Fruit fly (Drosophila melanogaster) whole organism, pupa: ENCODE results near the gene CG12945.

Experiments used
- CG10348 ChIP-seq: fragments of 200-800 bp; sonication (Bioruptor generic); IDR thresholded peaks from 2 replicates; pipeline ENCODE4 v1.3.6; 2022; ENCODE audit warnings: missing biosample characterization, missing genetic modification characterization
- CG12605 ChIP-seq: fragments of 200-800 bp; sonication (Bioruptor generic); IDR thresholded peaks from 2 replicates; pipeline ENCODE4 v1.3.6; 2022; ENCODE audit warnings: missing biosample characterization, missing genetic modification characterization
- CG13204 ChIP-seq: fragments of 200-800 bp; sonication (Bioruptor generic); optimal IDR thresholded peaks from 2 replicates; lab custom pipeline; 2018; ENCODE audit warnings: missing biosample characterization, mild to moderate bottlenecking, missing genetic modification characterization, moderate library complexity
- CG14655 ChIP-seq: fragments of 200-800 bp; sonication (Bioruptor generic); optimal IDR thresholded peaks from 3 replicates; lab custom pipeline; 2017; ENCODE audit warnings: mild to moderate bottlenecking, missing biosample characterization, missing genetic modification reagents, missing genetic modification characterization
- CG15710 ChIP-seq: fragments of 200-800 bp; sonication (Bioruptor generic); optimal IDR thresholded peaks from 2 replicates; lab custom pipeline; 2018; ENCODE audit warnings: missing biosample characterization, mild to moderate bottlenecking, missing genetic modification characterization, moderate library complexity
- CG17806 ChIP-seq: fragments of 200-800 bp; sonication (Bioruptor generic); optimal IDR thresholded peaks from 2 replicates; lab custom pipeline; 2018; ENCODE audit warnings: missing biosample characterization, mild to moderate bottlenecking, missing genetic modification characterization, moderate library complexity
- CG32121 ChIP-seq: fragments of 200-800 bp; sonication (Bioruptor generic); IDR thresholded peaks from 2 replicates; pipeline ENCODE4 v1.3.6; 2022; ENCODE audit warnings: missing biosample characterization, missing genetic modification characterization
- CG34367 ChIP-seq: fragments of 200-800 bp; sonication (Bioruptor generic); optimal IDR thresholded peaks from 2 replicates; lab custom pipeline; 2018; ENCODE audit warnings: missing biosample characterization, mild to moderate bottlenecking, missing genetic modification characterization
- CG4496 ChIP-seq: fragments of 200-800 bp; sonication (Bioruptor generic); IDR thresholded peaks from 3 replicates; pipeline ENCODE4 v1.3.6; 2022; ENCODE audit warnings: missing biosample characterization, missing genetic modification characterization
- CG8159 ChIP-seq: fragments of 200-800 bp; sonication (Bioruptor generic); optimal IDR thresholded peaks from 3 replicates; lab custom pipeline; 2018; ENCODE audit warnings: missing biosample characterization, mild to moderate bottlenecking, missing genetic modification characterization, moderate library complexity
- CG8301 ChIP-seq: fragments of 200-800 bp; sonication (Bioruptor generic); optimal IDR thresholded peaks from 2 replicates; lab custom pipeline; 2018; ENCODE audit warnings: missing biosample characterization, mild to moderate bottlenecking, missing genetic modification characterization
- CG9948 ChIP-seq: fragments of 200-800 bp; sonication (Bioruptor generic); optimal IDR thresholded peaks from 2 replicates; lab custom pipeline; 2018; ENCODE audit warnings: missing biosample characterization, mild to moderate bottlenecking, missing genetic modification characterization, moderate library complexity
- D1 ChIP-seq: fragments of 200-800 bp; sonication (Bioruptor generic); optimal IDR thresholded peaks from 2 replicates; lab custom pipeline; 2018; ENCODE audit warnings: missing biosample characterization, mild to moderate bottlenecking, missing genetic modification characterization, moderate library complexity
- EcR ChIP-seq: fragments of 200-800 bp; sonication (Bioruptor generic); optimal IDR thresholded peaks from 3 replicates; lab custom pipeline; 2019; ENCODE audit warnings: missing biosample characterization, missing genetic modification characterization, mild to moderate bottlenecking, moderate library complexity, missing genetic modification reagents
- Ets98B ChIP-seq: fragments of 200-800 bp; sonication (Bioruptor generic); IDR thresholded peaks from 2 replicates; pipeline ENCODE4 v1.3.6; 2022; ENCODE audit warnings: missing biosample characterization, missing genetic modification characterization
- Pif1A ChIP-seq: fragments of 200-800 bp; sonication (Bioruptor generic); optimal IDR thresholded peaks from 3 replicates; lab custom pipeline; 2016; ENCODE audit warnings: missing biosample characterization, missing genetic modification characterization
- Pif1B ChIP-seq: fragments of 200-800 bp; sonication (Bioruptor generic); optimal IDR thresholded peaks from 3 replicates; lab custom pipeline; 2016; ENCODE audit warnings: missing biosample characterization, missing genetic modification characterization
- Snoo ChIP-seq: fragments of 200-800 bp; sonication (Bioruptor generic); optimal IDR thresholded peaks from 3 replicates; lab custom pipeline; 2017; ENCODE audit warnings: missing biosample characterization, mild to moderate bottlenecking, missing genetic modification characterization, inconsistent platforms
- fd96Ca ChIP-seq: fragments of 200-800 bp; sonication (Bioruptor generic); IDR thresholded peaks from 3 replicates; pipeline ENCODE4 v1.3.6; 2022; ENCODE audit warnings: missing biosample characterization, missing genetic modification characterization
- gl ChIP-seq: fragments of 200-800 bp; sonication (Bioruptor generic); optimal IDR thresholded peaks from 2 replicates; lab custom pipeline; 2018; ENCODE audit warnings: missing biosample characterization, mild to moderate bottlenecking, missing genetic modification characterization
- rn ChIP-seq: fragments of 200-800 bp; sonication (Bioruptor generic); IDR thresholded peaks from 2 replicates; pipeline ENCODE4 v1.3.6; 2022; ENCODE audit warnings: missing biosample characterization, missing genetic modification characterization

Gene CG12945

dm6 chr3R:9791177-9791806 is at the start of gene CG12945, which contains the start of gene CG8507:
Gene CG12945 (minus strand): TSS chr3R:9791221.
Gene CG8507 (plus strand): TSS chr3R:9791483.
- TF ChIP-seq CG14655 (GFP tag; lab: Kevin White, UChicago) (no peak), CG9948 (peak; percentile 29), Pif1A (GFP tag; lab: Kevin White, UChicago) (no peak), CG15710 (peak; percentile 52), EcR (GFP tag; lab: Kevin White, UChicago) (peak; percentile 91), CG32121 (GFP tag; lab: Robert Waterston, UW) (no peak), CG8301 (tag; lab: Kevin White, UChicago) (peak; percentile 28), CG10348 (GFP tag; lab: Robert Waterston, UW) (no peak), CG34367 (tag; lab: Kevin White, UChicago) (peak; percentile 6), fd96Ca (GFP tag; lab: Robert Waterston, UW) (no peak), CG17806 (tag; lab: Kevin White, UChicago) (peak; percentile 11), CG8159 (tag; lab: Kevin White, UChicago) (peak; percentile 61), gl (tag; lab: Kevin White, UChicago) (no peak), Snoo (tag; lab: Kevin White, UChicago) (peak; percentile 25)

dm6 chr3R:9823723-9824122 is 32.7 kb upstream of the CG12945 start, which contains the start of gene CG34302:
Gene CG34302 (minus strand): TSS chr3R:9823823.
- TF ChIP-seq rn (GFP tag; lab: Robert Waterston, UW), result no peak
- no peak for TF ChIP-seq CG12605 (GFP tag; lab: Robert Waterston, UW)
- no peak for TF ChIP-seq D1 (tag; lab: Kevin White, UChicago)
- TF ChIP-seq CG17806 (tag; lab: Kevin White, UChicago), result no peak
- TF ChIP-seq CG4496 (GFP tag; lab: Robert Waterston, UW), result no peak
- no peak for TF ChIP-seq CG34367 (tag; lab: Kevin White, UChicago)
- no peak for TF ChIP-seq CG10348 (GFP tag; lab: Robert Waterston, UW)
- no peak for TF ChIP-seq CG8159 (tag; lab: Kevin White, UChicago)
- no peak for TF ChIP-seq CG13204 (GFP tag; lab: Kevin White, UChicago)
- TF ChIP-seq CG14655 (GFP tag; lab: Kevin White, UChicago), result no peak
- TF ChIP-seq CG32121 (GFP tag; lab: Robert Waterston, UW), result no peak
- no peak for TF ChIP-seq Pif1A (GFP tag; lab: Kevin White, UChicago)
- no peak for TF ChIP-seq Pif1B
- no peak for TF ChIP-seq Snoo (tag; lab: Kevin White, UChicago)
- TF ChIP-seq fd96Ca (GFP tag; lab: Robert Waterston, UW), result no peak
- TF ChIP-seq Ets98B (GFP tag; lab: Robert Waterston, UW), result no peak
- no peak for TF ChIP-seq EcR (GFP tag; lab: Kevin White, UChicago)
- TF ChIP-seq CG15710, result no peak

- TF ChIP-seq CG8159 (tag; lab: Kevin White, UChicago), result no peak
- TF ChIP-seq, all 21 proteins: peak for 0
Observed at dm6 chr3R:9821091-9821490, 30.1 kb upstream of the CG12945 start, which contains the start of gene CG42857. Gene CG42857 (minus strand): TSS chr3R:9821191.

dm6 chr3R:9819777-9820176 is 28.8 kb upstream of the CG12945 start, which contains the start of gene CG9458:
Gene CG9458 (minus strand): TSS chr3R:9819877.
- TF ChIP-seq Snoo (tag; lab: Kevin White, UChicago), result no peak
- no peak for TF ChIP-seq CG4496 (GFP tag; lab: Robert Waterston, UW)
- no peak for TF ChIP-seq fd96Ca (GFP tag; lab: Robert Waterston, UW)
- no peak for TF ChIP-seq CG17806 (tag; lab: Kevin White, UChicago)
- no peak for TF ChIP-seq Pif1A (GFP tag; lab: Kevin White, UChicago)
- no peak for TF ChIP-seq CG10348 (GFP tag; lab: Robert Waterston, UW)
- no peak for TF ChIP-seq CG8159 (tag; lab: Kevin White, UChicago)
- TF ChIP-seq D1 (tag; lab: Kevin White, UChicago), result no peak
- TF ChIP-seq CG34367 (tag; lab: Kevin White, UChicago), result no peak
- no peak for TF ChIP-seq CG15710
- TF ChIP-seq rn (GFP tag; lab: Robert Waterston, UW), result no peak
- TF ChIP-seq EcR (GFP tag; lab: Kevin White, UChicago), result no peak

dm6 chr3R:9818295-9818694 is 27.3 kb upstream of the CG12945 start, which contains the start of gene CG9459:
Gene CG9459 (minus strand): TSS chr3R:9818395.
- TF ChIP-seq D1 (tag; lab: Kevin White, UChicago), result no peak
- TF ChIP-seq fd96Ca (GFP tag; lab: Robert Waterston, UW), result no peak
- TF ChIP-seq CG9948, result no peak
- TF ChIP-seq gl (tag; lab: Kevin White, UChicago), result no peak
- no peak for TF ChIP-seq Snoo (tag; lab: Kevin White, UChicago)
- no peak for TF ChIP-seq CG10348 (GFP tag; lab: Robert Waterston, UW)

dm6 chr3R:9816879-9817278 is 25.9 kb upstream of the CG12945 start, which contains the start of gene CG16904:
Gene CG16904 (minus strand): TSS chr3R:9816979.
- TF ChIP-seq CG9948 (no peak), CG13204 (GFP tag; lab: Kevin White, UChicago) (no peak), EcR (GFP tag; lab: Kevin White, UChicago) (no peak), rn (GFP tag; lab: Robert Waterston, UW) (no peak), Pif1B (no peak), Ets98B (GFP tag; lab: Robert Waterston, UW) (no peak), fd96Ca (GFP tag; lab: Robert Waterston, UW) (no peak), CG10348 (GFP tag; lab: Robert Waterston, UW) (no peak)
